Fruit fly (Drosophila melanogaster) whole organism, wandering third instar larva: ENCODE data around the gene REPTOR.

Experiments used
- Dfd ChIP-seq: fragments of >200 bp; optimal IDR thresholded peaks from 2 replicates; lab custom pipeline; 2017; ENCODE audit warnings: missing biosample characterization, missing genetic modification characterization
- Hr83 ChIP-seq: fragments of 200-300 bp; sonication (Bioruptor generic); optimal IDR thresholded peaks from 2 replicates; lab custom pipeline; 2016; ENCODE audit warnings: missing biosample characterization, mild to moderate bottlenecking, missing genetic modification characterization, moderate library complexity; ENCODE audit not compliant: poor library complexity, severe bottlenecking
- Myc ChIP-seq: fragments of >200 bp; optimal IDR thresholded peaks from 2 replicates; lab custom pipeline; 2017
- lola ChIP-seq: fragments of >200 bp; optimal IDR thresholded peaks from 2 replicates; lab custom pipeline; 2017; ENCODE audit warnings: missing biosample characterization, missing genetic modification characterization
- woc ChIP-seq: sonication (Bioruptor generic); optimal IDR thresholded peaks from 2 replicates; lab custom pipeline; 2016; ENCODE audit warnings: missing biosample characterization, mild to moderate bottlenecking, missing genetic modification characterization

DNA sequence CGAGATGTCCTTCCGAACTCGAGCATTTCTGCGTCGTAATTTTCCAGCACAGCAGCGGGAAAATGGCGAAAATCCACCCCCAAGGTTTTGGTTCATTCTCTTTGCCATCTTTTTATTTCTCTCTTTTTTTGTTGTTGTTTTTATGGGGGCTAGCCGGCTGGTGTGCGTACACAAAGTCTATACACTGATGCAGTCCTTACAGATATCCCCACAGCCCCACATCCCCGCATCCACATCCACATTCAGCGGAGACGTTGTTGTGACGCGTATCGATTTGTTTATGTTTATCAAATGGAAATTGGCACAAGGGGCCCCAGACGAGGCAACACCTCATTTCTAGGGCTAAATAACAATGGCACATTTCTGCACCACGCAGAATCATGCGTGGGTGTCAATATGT lies 7.6 kb downstream of the REPTOR start:
- TF ChIP-seq woc (GFP tag; lab: Kevin White, UChicago) (no peak), lola (GFP tag; lab: Kevin White, UChicago) (no peak), Hr83 (no peak), Myc (lab: Kevin White, UChicago) (no peak), Dfd (GFP tag; lab: Kevin White, UChicago) (no peak)
